Fruit fly (Drosophila melanogaster): Measurements from ENCODE around the gene CG44085.

DNA sequence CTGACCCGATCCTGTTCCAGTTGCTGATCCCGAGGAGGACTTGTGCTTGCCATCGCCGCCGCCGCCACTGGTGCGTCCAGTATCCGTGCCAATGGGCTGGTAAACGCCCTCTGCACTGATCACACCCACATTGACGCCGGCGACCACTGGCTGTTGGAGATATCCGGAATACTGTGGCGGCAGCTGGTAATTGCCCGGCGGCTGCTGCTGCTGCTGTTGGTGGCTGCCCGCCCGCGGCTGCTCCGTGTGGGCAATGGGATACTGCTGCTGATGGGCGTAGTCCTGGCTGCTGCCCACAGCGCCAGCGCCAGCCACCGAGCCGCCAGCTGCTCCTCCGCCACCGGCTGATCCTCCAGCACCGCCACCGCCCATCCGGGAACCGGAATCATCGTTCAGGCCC lies 44.2 kb downstream of the CG44085 start:
- TF ChIP-seq Myc (optimal IDR thresholded peaks at IDR 0.05), result no peak
- TF ChIP-seq h (optimal IDR thresholded peaks at IDR 0.05), result no peak
- no peak for TF ChIP-seq psq (optimal IDR thresholded peaks at IDR 0.05)
